Worm (Caenorhabditis elegans) whole organism, L4 larva: Measurements from ENCODE around the gene K07F5.7.

ENCODE experiments used
- Y5F2A.4 ChIP-seq: fragments of 200-800 bp; sonication (Bioruptor generic); optimal IDR thresholded peaks from 2 replicates; lab custom pipeline; 2018; ENCODE audit warnings: mild to moderate bottlenecking, missing genetic modification characterization, missing compliant biosample characterization
- cey-2 ChIP-seq: sonication (generic microtip); optimal IDR thresholded peaks from 3 replicates; lab custom pipeline; 2017; ENCODE audit warnings: missing genetic modification characterization, mild to moderate bottlenecking, missing compliant biosample characterization, antibody characterized with exemption, borderline replicate concordance; ENCODE audit not compliant: insufficient read depth
- dpl-1 ChIP-seq: fragments of 150-350 bp; optimal IDR thresholded peaks from 2 replicates; lab custom pipeline; 2014; ENCODE audit warnings: missing biosample characterization, missing genetic modification reagents, missing genetic modification characterization
- mxl-2 ChIP-seq: fragments of 200-800 bp; sonication (Bioruptor generic); conservative IDR thresholded peaks from 2 replicates; pipeline ENCODE4 v1.3.6; 2022; ENCODE audit warnings: missing genetic modification reagents, missing genetic modification characterization, missing compliant biosample characterization
- sdz-12 ChIP-seq: fragments of 200-800 bp; sonication (Bioruptor generic); optimal IDR thresholded peaks from 2 replicates; lab custom pipeline; 2018; ENCODE audit warnings: mild to moderate bottlenecking, missing genetic modification characterization, missing compliant biosample characterization
- unc-62 ChIP-seq, 3 experiments: fragments of 150-350 bp in 1 of 3; sonication (generic microtip); optimal IDR thresholded peaks in 2 of 3; peaks in 1 of 3; 1 replicate in 1 of 3; 2 replicates in 2 of 3; lab custom pipeline; 2014 to 2017; ENCODE audit warnings: missing biosample characterization in 3 of 3, missing genetic modification characterization in 3 of 3, missing genetic modification reagents in 3 of 3, missing genotype in 1 of 3

- no peak for TF ChIP-seq cey-2 (tag; lab: Kevin White, UChicago)
- no peak for TF ChIP-seq sdz-12 (GFP tag; lab: Kevin White, UChicago)
- TF ChIP-seq Y5F2A.4 (GFP tag; lab: Kevin White, UChicago), result no peak
- no peak for TF ChIP-seq mxl-2 (GFP tag; lab: Robert Waterston, UW)
- TF ChIP-seq dpl-1, result no peak
- TF ChIP-seq unc-62 (GFP tag; optimal IDR thresholded peaks at IDR 0.05 in 1 of 2; lab: Kevin White, UChicago), result no peak
- TF ChIP-seq unc-62 (tag; optimal IDR thresholded peaks at IDR 0.05; lab: Kevin White, UChicago), result no peak
These were observed 49.7 kb downstream of the K07F5.7 start for ce11 chrIV:9798307-9798706.
